Fruit fly (Drosophila melanogaster) whole organism, pupa: ENCODE data around the gene CG3285.

Experiments
- CG10348 ChIP-seq: fragments of 200-800 bp; sonication (Bioruptor generic); IDR thresholded peaks from 2 replicates; pipeline ENCODE4 v1.3.6; 2022; ENCODE audit warnings: missing biosample characterization, missing genetic modification characterization
- CG12605 ChIP-seq: fragments of 200-800 bp; sonication (Bioruptor generic); IDR thresholded peaks from 2 replicates; pipeline ENCODE4 v1.3.6; 2022; ENCODE audit warnings: missing biosample characterization, missing genetic modification characterization
- CG13204 ChIP-seq: fragments of 200-800 bp; sonication (Bioruptor generic); optimal IDR thresholded peaks from 2 replicates; lab custom pipeline; 2018; ENCODE audit warnings: missing biosample characterization, mild to moderate bottlenecking, missing genetic modification characterization, moderate library complexity
- CG14655 ChIP-seq: fragments of 200-800 bp; sonication (Bioruptor generic); optimal IDR thresholded peaks from 3 replicates; lab custom pipeline; 2017; ENCODE audit warnings: mild to moderate bottlenecking, missing biosample characterization, missing genetic modification reagents, missing genetic modification characterization
- CG15710 ChIP-seq: fragments of 200-800 bp; sonication (Bioruptor generic); optimal IDR thresholded peaks from 2 replicates; lab custom pipeline; 2018; ENCODE audit warnings: missing biosample characterization, mild to moderate bottlenecking, missing genetic modification characterization, moderate library complexity
- CG17806 ChIP-seq: fragments of 200-800 bp; sonication (Bioruptor generic); optimal IDR thresholded peaks from 2 replicates; lab custom pipeline; 2018; ENCODE audit warnings: missing biosample characterization, mild to moderate bottlenecking, missing genetic modification characterization, moderate library complexity
- CG32121 ChIP-seq: fragments of 200-800 bp; sonication (Bioruptor generic); IDR thresholded peaks from 2 replicates; pipeline ENCODE4 v1.3.6; 2022; ENCODE audit warnings: missing biosample characterization, missing genetic modification characterization
- CG34367 ChIP-seq: fragments of 200-800 bp; sonication (Bioruptor generic); optimal IDR thresholded peaks from 2 replicates; lab custom pipeline; 2018; ENCODE audit warnings: missing biosample characterization, mild to moderate bottlenecking, missing genetic modification characterization
- CG4496 ChIP-seq: fragments of 200-800 bp; sonication (Bioruptor generic); IDR thresholded peaks from 3 replicates; pipeline ENCODE4 v1.3.6; 2022; ENCODE audit warnings: missing biosample characterization, missing genetic modification characterization
- CG8159 ChIP-seq: fragments of 200-800 bp; sonication (Bioruptor generic); optimal IDR thresholded peaks from 3 replicates; lab custom pipeline; 2018; ENCODE audit warnings: missing biosample characterization, mild to moderate bottlenecking, missing genetic modification characterization, moderate library complexity
- CG8301 ChIP-seq: fragments of 200-800 bp; sonication (Bioruptor generic); optimal IDR thresholded peaks from 2 replicates; lab custom pipeline; 2018; ENCODE audit warnings: missing biosample characterization, mild to moderate bottlenecking, missing genetic modification characterization
- CG9948 ChIP-seq: fragments of 200-800 bp; sonication (Bioruptor generic); optimal IDR thresholded peaks from 2 replicates; lab custom pipeline; 2018; ENCODE audit warnings: missing biosample characterization, mild to moderate bottlenecking, missing genetic modification characterization, moderate library complexity
- D1 ChIP-seq: fragments of 200-800 bp; sonication (Bioruptor generic); optimal IDR thresholded peaks from 2 replicates; lab custom pipeline; 2018; ENCODE audit warnings: missing biosample characterization, mild to moderate bottlenecking, missing genetic modification characterization, moderate library complexity
- EcR ChIP-seq: fragments of 200-800 bp; sonication (Bioruptor generic); optimal IDR thresholded peaks from 3 replicates; lab custom pipeline; 2019; ENCODE audit warnings: missing biosample characterization, missing genetic modification characterization, mild to moderate bottlenecking, moderate library complexity, missing genetic modification reagents
- Ets98B ChIP-seq: fragments of 200-800 bp; sonication (Bioruptor generic); IDR thresholded peaks from 2 replicates; pipeline ENCODE4 v1.3.6; 2022; ENCODE audit warnings: missing biosample characterization, missing genetic modification characterization
- Pif1A ChIP-seq: fragments of 200-800 bp; sonication (Bioruptor generic); optimal IDR thresholded peaks from 3 replicates; lab custom pipeline; 2016; ENCODE audit warnings: missing biosample characterization, missing genetic modification characterization
- Pif1B ChIP-seq: fragments of 200-800 bp; sonication (Bioruptor generic); optimal IDR thresholded peaks from 3 replicates; lab custom pipeline; 2016; ENCODE audit warnings: missing biosample characterization, missing genetic modification characterization
- Snoo ChIP-seq: fragments of 200-800 bp; sonication (Bioruptor generic); optimal IDR thresholded peaks from 3 replicates; lab custom pipeline; 2017; ENCODE audit warnings: missing biosample characterization, mild to moderate bottlenecking, missing genetic modification characterization, inconsistent platforms
- fd96Ca ChIP-seq: fragments of 200-800 bp; sonication (Bioruptor generic); IDR thresholded peaks from 3 replicates; pipeline ENCODE4 v1.3.6; 2022; ENCODE audit warnings: missing biosample characterization, missing genetic modification characterization
- gl ChIP-seq: fragments of 200-800 bp; sonication (Bioruptor generic); optimal IDR thresholded peaks from 2 replicates; lab custom pipeline; 2018; ENCODE audit warnings: missing biosample characterization, mild to moderate bottlenecking, missing genetic modification characterization
- rn ChIP-seq: fragments of 200-800 bp; sonication (Bioruptor generic); IDR thresholded peaks from 2 replicates; pipeline ENCODE4 v1.3.6; 2022; ENCODE audit warnings: missing biosample characterization, missing genetic modification characterization

CG3285 gene

DNA sequence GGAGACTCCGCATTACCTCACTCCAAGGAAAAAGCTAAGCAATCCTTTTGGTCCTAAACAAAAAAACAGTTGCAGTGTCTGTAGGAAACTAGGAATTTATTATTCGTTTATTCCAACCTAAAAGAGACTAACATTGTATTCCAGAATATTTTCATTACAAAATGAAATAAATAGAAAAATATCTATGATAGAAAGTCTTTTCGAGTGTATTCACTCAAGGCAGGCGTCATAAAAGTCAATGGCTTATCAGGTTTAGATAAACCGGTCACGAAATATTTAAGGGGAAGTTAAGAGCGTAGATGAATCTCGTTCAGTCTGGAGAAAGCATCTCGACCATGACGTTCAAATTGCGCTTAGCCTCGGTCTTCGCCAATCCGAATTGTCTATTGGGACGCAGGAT lies at the start of gene CG3285:
Gene CG3285, plus strand, starts transcription at position 301 of the 400 bp plus-strand sequence.
- no peak for TF ChIP-seq Snoo
- TF ChIP-seq CG4496 (GFP tag; lab: Robert Waterston, UW), result peak; percentile 39; the same call in 1 of the 3 replicates
- no peak for TF ChIP-seq CG14655 (GFP tag; lab: Kevin White, UChicago)

DNA sequence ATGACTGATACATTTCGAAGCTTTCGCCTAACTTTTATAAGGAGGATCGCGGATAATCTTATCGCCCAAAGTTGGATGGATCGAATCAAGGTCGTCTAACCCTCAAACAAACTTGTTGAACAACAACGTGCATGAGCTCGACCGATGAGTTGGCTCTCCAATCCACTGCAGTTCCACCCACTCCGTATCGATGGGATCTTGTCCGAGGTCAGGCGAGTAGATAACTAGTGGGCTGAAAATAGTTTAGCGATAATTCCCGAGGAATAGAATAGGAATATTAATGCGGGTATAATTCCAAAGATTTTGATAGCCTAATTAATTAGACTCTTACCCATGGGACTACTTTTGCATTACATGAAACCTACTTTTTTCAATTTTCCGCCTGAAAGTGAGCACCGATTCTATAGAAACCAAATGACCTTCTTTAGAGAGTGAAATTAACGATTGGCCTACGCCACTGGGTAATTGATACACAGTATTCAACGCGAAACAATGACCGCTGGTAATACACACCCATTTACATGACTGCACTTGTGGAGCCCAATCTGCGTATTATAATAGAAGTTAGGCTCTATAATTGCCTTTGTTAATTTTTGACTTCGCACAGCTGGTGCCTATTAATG lies 36.9 kb upstream of the CG3285 start:
- no peak for TF ChIP-seq rn (GFP tag; lab: Robert Waterston, UW)
- TF ChIP-seq fd96Ca (GFP tag; lab: Robert Waterston, UW), result no peak
- no peak for TF ChIP-seq Pif1B (GFP tag; lab: Kevin White, UChicago)
- no peak for TF ChIP-seq CG8301 (tag; lab: Kevin White, UChicago)
- no peak for TF ChIP-seq D1 (tag; lab: Kevin White, UChicago)
- TF ChIP-seq gl (tag; lab: Kevin White, UChicago), result no peak
- TF ChIP-seq CG9948 (tag; lab: Kevin White, UChicago), result no peak
- TF ChIP-seq CG14655 (GFP tag; lab: Kevin White, UChicago), result no peak
- no peak for TF ChIP-seq CG32121 (GFP tag; lab: Robert Waterston, UW)
- TF ChIP-seq CG15710 (tag; lab: Kevin White, UChicago), result no peak
- TF ChIP-seq Snoo, result no peak
- TF ChIP-seq CG12605 (GFP tag; lab: Robert Waterston, UW), result no peak
- TF ChIP-seq CG17806 (tag; lab: Kevin White, UChicago), result no peak
- no peak for TF ChIP-seq CG10348 (GFP tag; lab: Robert Waterston, UW)

- TF ChIP-seq CG4496 (GFP tag; lab: Robert Waterston, UW) (peak; percentile 46; the same call in 1 of the 3 replicates), D1 (tag; lab: Kevin White, UChicago) (no peak), CG8159 (no peak), gl (tag; lab: Kevin White, UChicago) (no peak)
These were observed 36.2 kb upstream of the CG3285 start, which contains the start of gene CG9664 for dm6 chr2L:3294572-3294971. Gene CG9664 (minus strand): TSS chr2L:3294706.

DNA sequence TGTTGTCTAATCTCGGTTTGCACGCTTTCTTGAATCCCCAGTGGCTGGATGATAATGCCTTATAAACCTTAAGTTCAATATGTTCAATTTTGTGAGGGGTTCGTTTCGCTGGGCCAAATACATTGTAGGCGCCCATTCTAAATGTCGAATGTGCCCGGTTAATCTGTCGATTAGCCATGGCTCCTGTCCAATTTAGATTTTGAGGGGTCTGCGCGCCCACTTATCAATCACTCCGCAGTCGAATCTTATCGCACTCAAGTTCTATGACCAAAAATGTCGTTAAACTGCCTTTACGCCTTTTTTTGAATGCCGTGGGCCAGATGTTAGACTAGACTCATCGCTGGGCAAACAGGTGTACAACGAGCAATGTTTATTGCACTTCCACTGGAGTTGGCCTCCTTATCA lies 32.7 kb upstream of the CG3285 start:
- no peak for TF ChIP-seq rn (GFP tag; lab: Robert Waterston, UW)
- no peak for TF ChIP-seq gl (tag; lab: Kevin White, UChicago)
- no peak for TF ChIP-seq CG4496 (GFP tag; lab: Robert Waterston, UW)
- TF ChIP-seq CG12605 (GFP tag; lab: Robert Waterston, UW), result no peak
- no peak for TF ChIP-seq CG13204 (GFP tag; lab: Kevin White, UChicago)
- no peak for TF ChIP-seq CG32121 (GFP tag; lab: Robert Waterston, UW)
- no peak for TF ChIP-seq CG15710 (tag; lab: Kevin White, UChicago)
- no peak for TF ChIP-seq CG34367
- no peak for TF ChIP-seq EcR (GFP tag; lab: Kevin White, UChicago)
- no peak for TF ChIP-seq CG14655 (GFP tag; lab: Kevin White, UChicago)
- no peak for TF ChIP-seq Pif1A
- no peak for TF ChIP-seq CG8301 (tag; lab: Kevin White, UChicago)
- TF ChIP-seq CG8159, result no peak
- TF ChIP-seq CG10348 (GFP tag; lab: Robert Waterston, UW), result no peak
- no peak for TF ChIP-seq Ets98B (GFP tag; lab: Robert Waterston, UW)
- TF ChIP-seq fd96Ca (GFP tag; lab: Robert Waterston, UW), result no peak
- no peak for TF ChIP-seq CG9948 (tag; lab: Kevin White, UChicago)
- TF ChIP-seq Snoo, result no peak

DNA sequence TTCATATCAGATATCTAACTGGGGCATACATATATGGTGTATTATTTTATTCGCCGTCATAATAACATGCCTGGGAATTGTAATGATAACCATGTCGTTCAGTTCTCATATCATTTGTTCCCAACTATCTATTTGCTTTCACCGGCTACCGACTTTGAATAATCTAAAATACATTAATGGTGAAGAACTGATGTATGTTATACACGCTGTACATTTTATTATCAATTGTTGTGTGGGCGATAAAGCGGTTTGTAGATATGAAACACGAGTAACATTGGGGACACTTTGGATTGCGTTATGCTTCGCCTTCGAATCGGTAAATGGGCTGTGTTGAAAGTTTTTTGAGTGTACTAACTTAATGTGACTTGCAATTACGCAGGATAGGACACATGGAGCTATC lies 31.6 kb upstream of the CG3285 start:
- TF ChIP-seq fd96Ca (GFP tag; lab: Robert Waterston, UW) (no peak), CG34367 (no peak), CG32121 (GFP tag; lab: Robert Waterston, UW) (no peak), CG8159 (no peak), CG8301 (tag; lab: Kevin White, UChicago) (no peak), CG13204 (GFP tag; lab: Kevin White, UChicago) (no peak), EcR (GFP tag; lab: Kevin White, UChicago) (no peak), CG4496 (GFP tag; lab: Robert Waterston, UW) (no peak), rn (GFP tag; lab: Robert Waterston, UW) (no peak), CG9948 (tag; lab: Kevin White, UChicago) (no peak), gl (tag; lab: Kevin White, UChicago) (no peak)

- peak; percentile 40 for TF ChIP-seq gl (tag; lab: Kevin White, UChicago)
- no peak for TF ChIP-seq CG32121 (GFP tag; lab: Robert Waterston, UW)
- no peak for TF ChIP-seq CG34367
- peak; percentile 17 for TF ChIP-seq Pif1A
- TF ChIP-seq CG14655 (GFP tag; lab: Kevin White, UChicago), result peak; percentile 46
- no peak for TF ChIP-seq CG4496 (GFP tag; lab: Robert Waterston, UW)
- TF ChIP-seq CG12605 (GFP tag; lab: Robert Waterston, UW), result no peak
- TF ChIP-seq CG9948 (tag; lab: Kevin White, UChicago), result peak; percentile 26
- peak; percentile 50 for TF ChIP-seq CG15710 (tag; lab: Kevin White, UChicago)
- TF ChIP-seq Ets98B (GFP tag; lab: Robert Waterston, UW), result peak; percentile 14; the same call in 1 of the 2 replicates
- TF ChIP-seq CG8159, result peak; percentile 34
- 0 out of 3 replicates have a peak, but pooled peaks have one; percentile 36 for TF ChIP-seq fd96Ca (GFP tag; lab: Robert Waterston, UW)
- TF ChIP-seq CG8301 (tag; lab: Kevin White, UChicago), result peak; percentile 26
- peak; percentile 8 for TF ChIP-seq Pif1B (GFP tag; lab: Kevin White, UChicago)
- no peak for TF ChIP-seq D1 (tag; lab: Kevin White, UChicago)
- TF ChIP-seq CG17806 (tag; lab: Kevin White, UChicago), result peak; percentile 33
- TF ChIP-seq Snoo, result no peak
- no peak for TF ChIP-seq CG13204 (GFP tag; lab: Kevin White, UChicago)
- no peak for TF ChIP-seq EcR (GFP tag; lab: Kevin White, UChicago)
- TF ChIP-seq rn (GFP tag; lab: Robert Waterston, UW), result no peak
- no peak for TF ChIP-seq CG10348 (GFP tag; lab: Robert Waterston, UW)
- TF ChIP-seq, all 21 proteins: peak for 11
These were observed 30.9 kb upstream of the CG3285 start for dm6 chr2L:3299803-3300202.
